Fruit fly (Drosophila melanogaster) whole organism, embryonic: ENCODE measurements around the gene CG4570.

Source experiments
- Antp ChIP-seq: fragments of 200-800 bp; sonication (Bioruptor generic); optimal IDR thresholded peaks from 3 replicates; lab custom pipeline; 2016; ENCODE audit warnings: missing biosample characterization, missing genetic modification characterization
- Asciz ChIP-seq: fragments of 200-800 bp; sonication (Bioruptor generic); optimal IDR thresholded peaks from 2 replicates; lab custom pipeline; 2017; ENCODE audit warnings: missing biosample characterization, mild to moderate bottlenecking, missing genetic modification characterization, missing genetic modification reagents
- Bgb ChIP-seq: fragments of 200-800 bp; sonication (Bioruptor generic); IDR thresholded peaks from 2 replicates; pipeline ENCODE4 v1.3.6; 2022; ENCODE audit warnings: missing biosample characterization, missing genetic modification characterization; ENCODE audit not compliant: partially characterized antibody
- CG10267 ChIP-seq: fragments of 200-800 bp; sonication (Bioruptor generic); optimal IDR thresholded peaks from 2 replicates; lab custom pipeline; 2018; ENCODE audit warnings: missing biosample characterization, mild to moderate bottlenecking, missing genetic modification characterization, moderate library complexity
- CG11093 ChIP-seq: fragments of 200-800 bp; sonication (Bioruptor generic); IDR thresholded peaks from 3 replicates; pipeline ENCODE4 v1.3.6; 2022; ENCODE audit warnings: missing biosample characterization, missing genetic modification characterization
- CG11695 ChIP-seq: fragments of 200-800 bp; sonication (Bioruptor generic); IDR thresholded peaks from 3 replicates; pipeline ENCODE4 v1.3.6; 2022; ENCODE audit warnings: missing biosample characterization, missing genetic modification characterization
- CG14441 ChIP-seq: fragments of 200-800 bp; sonication (Bioruptor generic); IDR thresholded peaks from 2 replicates; pipeline ENCODE4 v1.3.6; 2022; ENCODE audit warnings: missing biosample characterization, missing genetic modification characterization
- CG15479 ChIP-seq: fragments of 200-800 bp; sonication (Bioruptor generic); optimal IDR thresholded peaks from 3 replicates; lab custom pipeline; 2019; ENCODE audit warnings: missing biosample characterization, mild to moderate bottlenecking, missing genetic modification characterization, moderate library complexity
- CG15514 ChIP-seq: fragments of 200-800 bp; sonication (Bioruptor generic); optimal IDR thresholded peaks from 3 replicates; lab custom pipeline; 2017; ENCODE audit warnings: missing biosample characterization, missing genetic modification characterization, mild to moderate bottlenecking, moderate library complexity, missing genetic modification reagents
- CG1603 ChIP-seq: fragments of 200-800 bp; sonication (Bioruptor generic); optimal IDR thresholded peaks from 2 replicates; lab custom pipeline; 2019; ENCODE audit warnings: missing biosample characterization, mild to moderate bottlenecking, missing genetic modification characterization, moderate library complexity
- CG17912 ChIP-seq: fragments of 200-800 bp; sonication (Bioruptor generic); optimal IDR thresholded peaks from 2 replicates; lab custom pipeline; 2018; ENCODE audit warnings: missing biosample characterization, mild to moderate bottlenecking, missing genetic modification characterization
- CG18011 ChIP-seq: fragments of 200-800 bp; sonication (Bioruptor generic); optimal IDR thresholded peaks from 2 replicates; lab custom pipeline; 2017; ENCODE audit warnings: missing biosample characterization, missing genetic modification characterization, mild to moderate bottlenecking, moderate library complexity, missing genotype
- CG2202 ChIP-seq: fragments of 200-800 bp; sonication (Bioruptor generic); optimal IDR thresholded peaks from 2 replicates; lab custom pipeline; 2018; ENCODE audit warnings: missing biosample characterization, mild to moderate bottlenecking, missing genetic modification characterization
- CG2678 ChIP-seq: fragments of 200-800 bp; sonication (Bioruptor generic); optimal IDR thresholded peaks from 3 replicates; lab custom pipeline; 2019; ENCODE audit warnings: missing biosample characterization, mild to moderate bottlenecking, missing genetic modification characterization, moderate library complexity
- CG2889 ChIP-seq: fragments of 200-800 bp; sonication (Bioruptor generic); IDR thresholded peaks from 3 replicates; pipeline ENCODE4 v1.3.6; 2022; ENCODE audit warnings: missing biosample characterization, missing genetic modification characterization
- CG3726 ChIP-seq: fragments of 200-800 bp; sonication (Bioruptor generic); IDR thresholded peaks from 3 replicates; pipeline ENCODE4, ENCODE4 v1.3.6; 2022; ENCODE audit warnings: missing biosample characterization, missing genetic modification characterization
- CG4282 ChIP-seq: fragments of 200-800 bp; sonication (Bioruptor generic); optimal IDR thresholded peaks from 2 replicates; lab custom pipeline; 2016; ENCODE audit warnings: missing biosample characterization, missing genetic modification characterization
- CG5180 ChIP-seq: fragments of 200-800 bp; sonication (Bioruptor generic); optimal IDR thresholded peaks from 3 replicates; lab custom pipeline; 2017; ENCODE audit warnings: missing biosample characterization, missing genetic modification characterization, mild to moderate bottlenecking, moderate library complexity, missing genetic modification reagents
- CG6254 ChIP-seq: fragments of 200-800 bp; sonication (Bioruptor generic); optimal IDR thresholded peaks from 3 replicates; lab custom pipeline; 2017; ENCODE audit warnings: mild to moderate bottlenecking, missing biosample characterization, missing genetic modification reagents, missing genetic modification characterization
- CG6813 ChIP-seq: fragments of 200-800 bp; sonication (Bioruptor generic); optimal IDR thresholded peaks from 2 replicates; lab custom pipeline; 2017; ENCODE audit warnings: missing biosample characterization, missing genetic modification characterization, mild to moderate bottlenecking, moderate library complexity, missing genetic modification reagents
- CG6854 ChIP-seq: fragments of 200-800 bp; sonication (Bioruptor generic); optimal IDR thresholded peaks from 3 replicates; lab custom pipeline; 2017; ENCODE audit warnings: missing biosample characterization, mild to moderate bottlenecking, missing genetic modification characterization
- CG7271 ChIP-seq: fragments of 200-800 bp; sonication (Bioruptor generic); optimal IDR thresholded peaks from 2 replicates; lab custom pipeline; 2018; ENCODE audit warnings: missing biosample characterization, mild to moderate bottlenecking, missing genetic modification characterization, moderate library complexity
- CG7372 ChIP-seq: fragments of 200-800 bp; sonication (Bioruptor generic); IDR thresholded peaks from 2 replicates; pipeline ENCODE4 v1.3.6; 2022; ENCODE audit warnings: missing biosample characterization, missing genetic modification characterization
- CTCF ChIP-seq: fragments of 200-800 bp; sonication (Bioruptor generic); optimal IDR thresholded peaks from 2 replicates; lab custom pipeline; 2017; ENCODE audit warnings: missing biosample characterization, mild to moderate bottlenecking, missing genetic modification characterization, moderate library complexity
- CkIIα-i1 ChIP-seq: fragments of 200-800 bp; sonication (Bioruptor generic); IDR thresholded peaks from 2 replicates; pipeline ENCODE4 v1.3.6; 2022; ENCODE audit warnings: missing biosample characterization, missing genetic modification characterization
- Dad ChIP-seq: fragments of 200-800 bp; sonication (Bioruptor generic); optimal IDR thresholded peaks from 3 replicates; lab custom pipeline; 2016; ENCODE audit warnings: missing biosample characterization, missing genetic modification characterization
- Elba2 ChIP-seq: fragments of 200-800 bp; sonication (Bioruptor generic); optimal IDR thresholded peaks from 3 replicates; lab custom pipeline; 2016; ENCODE audit warnings: missing biosample characterization, missing genetic modification characterization
- Gug ChIP-seq: fragments of 200-800 bp; sonication (Bioruptor generic); IDR thresholded peaks from 4 replicates; pipeline ENCODE4 v1.3.6; 2022; ENCODE audit warnings: missing biosample characterization, missing genetic modification characterization
- Med ChIP-seq: fragments of 200-800 bp; sonication (Bioruptor generic); peaks from one replicate; lab custom pipeline; 2016; ENCODE audit warnings: missing biosample characterization, missing genetic modification characterization, mild to moderate bottlenecking, inconsistent platforms, moderate library complexity
- Meics ChIP-seq: fragments of 200-800 bp; sonication (Bioruptor generic); optimal IDR thresholded peaks from 2 replicates; lab custom pipeline; 2017; ENCODE audit warnings: missing biosample characterization, mild to moderate bottlenecking, missing genetic modification characterization
- Nf-YA ChIP-seq: fragments of 200-800 bp; sonication (Bioruptor generic); IDR thresholded peaks from 2 replicates; pipeline ENCODE4 v1.3.6; 2022; ENCODE audit warnings: missing biosample characterization, missing genetic modification characterization
- Oli ChIP-seq: fragments of 200-800 bp; sonication (Bioruptor generic); optimal IDR thresholded peaks from 2 replicates; lab custom pipeline; 2018; ENCODE audit warnings: missing biosample characterization, mild to moderate bottlenecking, missing genetic modification characterization, moderate library complexity
- Side ChIP-seq: fragments of 200-800 bp; sonication (Bioruptor generic); optimal IDR thresholded peaks from 2 replicates; lab custom pipeline; 2016; ENCODE audit warnings: missing biosample characterization, missing genetic modification characterization
- ac ChIP-seq: fragments of 200-800 bp; sonication (Bioruptor generic); optimal IDR thresholded peaks from 3 replicates; lab custom pipeline; 2017; ENCODE audit warnings: missing biosample characterization, mild to moderate bottlenecking, missing genetic modification characterization
- az2 ChIP-seq: fragments of 200-800 bp; sonication (Bioruptor generic); optimal IDR thresholded peaks from 3 replicates; lab custom pipeline; 2016; ENCODE audit warnings: missing biosample characterization, missing genetic modification characterization
- dm ChIP-seq: fragments of 200-800 bp; sonication (Bioruptor generic); optimal IDR thresholded peaks from 3 replicates; lab custom pipeline; 2016; ENCODE audit warnings: missing biosample characterization, missing genetic modification characterization
- dpn ChIP-seq, 2 experiments: fragments of 200-800 bp; sonication (Bioruptor generic); optimal IDR thresholded peaks; 3 replicates each; lab custom pipeline; 2016; ENCODE audit warnings: missing biosample characterization in 2 of 2, missing genetic modification characterization in 2 of 2
- eve ChIP-seq, 2 experiments: fragments of >200 bp; optimal IDR thresholded peaks; 2 replicates each; lab custom pipeline; 2017; ENCODE audit warnings: missing biosample characterization in 2 of 2, missing genetic modification characterization in 2 of 2
- ewg ChIP-seq: fragments of 200-800 bp; sonication (Bioruptor generic); optimal IDR thresholded peaks from 3 replicates; lab custom pipeline; 2017; ENCODE audit warnings: mild to moderate bottlenecking, missing biosample characterization, missing genetic modification reagents, missing genetic modification characterization
- ftz-f1 ChIP-seq: fragments of 200-800 bp; sonication (Bioruptor generic); optimal IDR thresholded peaks from 2 replicates; lab custom pipeline; 2016; ENCODE audit warnings: missing biosample characterization, missing genetic modification characterization
- gce ChIP-seq: fragments of 200-800 bp; sonication (Bioruptor generic); IDR thresholded peaks from 3 replicates; pipeline ENCODE4 v1.3.6; 2022; ENCODE audit warnings: missing biosample characterization, missing genetic modification characterization
- gem ChIP-seq: fragments of 200-800 bp; sonication (Bioruptor generic); optimal IDR thresholded peaks from 2 replicates; lab custom pipeline; 2019; ENCODE audit warnings: missing biosample characterization, mild to moderate bottlenecking, missing genetic modification characterization, moderate library complexity
- her ChIP-seq: fragments of 200-800 bp; sonication (Bioruptor generic); optimal IDR thresholded peaks from 2 replicates; lab custom pipeline; 2016; ENCODE audit warnings: missing biosample characterization, missing genetic modification characterization
- prd ChIP-seq, 3 experiments: fragments of >200 bp in 2 of 3; fragments of 200-800 bp in 1 of 3; sonication (Bioruptor generic) in 1 of 3; optimal IDR thresholded peaks in 2 of 3; IDR thresholded peaks in 1 of 3; 2 replicates in 2 of 3; 3 replicates in 1 of 3; pipeline versions ENCODE4 v1.3.6 to Lab custom; 2017 to 2022; ENCODE audit warnings: missing biosample characterization in 1 of 3, missing genetic modification characterization in 1 of 3
- psq ChIP-seq: fragments of 200-800 bp; sonication (Bioruptor generic); optimal IDR thresholded peaks from 2 replicates; lab custom pipeline; 2017; ENCODE audit warnings: missing biosample characterization, missing genetic modification characterization
- so ChIP-seq: fragments of 200-800 bp; sonication (Bioruptor generic); IDR thresholded peaks from 3 replicates; pipeline ENCODE4 v1.3.6; 2022; ENCODE audit warnings: missing biosample characterization, missing genetic modification characterization
- ssp ChIP-seq: fragments of 200-800 bp; sonication (Bioruptor generic); IDR thresholded peaks from 2 replicates; pipeline ENCODE4 v1.3.6; 2022; ENCODE audit warnings: missing biosample characterization, missing genetic modification characterization
- tll ChIP-seq, 2 experiments: fragments of 200-800 bp in 1 of 2; fragments of >200 bp in 1 of 2; sonication (Bioruptor generic) in 1 of 2; optimal IDR thresholded peaks; 2 replicates each; lab custom pipeline; 2017 to 2019; ENCODE audit warnings: missing biosample characterization in 2 of 2, missing genetic modification characterization in 2 of 2, mild to moderate bottlenecking in 1 of 2, moderate library complexity in 1 of 2
- ttk ChIP-seq: fragments of 200-800 bp; sonication (Bioruptor generic); IDR thresholded peaks from 2 replicates; pipeline ENCODE4 v2.1.2; 2022; ENCODE audit warnings: missing biosample characterization, missing genetic modification characterization
- vvl ChIP-seq: fragments of 200-800 bp; sonication (Bioruptor generic); IDR thresholded peaks from 2 replicates; pipeline ENCODE4 v1.3.6; 2022; ENCODE audit warnings: missing biosample characterization, missing genetic modification characterization

The CG4570 gene

DNA sequence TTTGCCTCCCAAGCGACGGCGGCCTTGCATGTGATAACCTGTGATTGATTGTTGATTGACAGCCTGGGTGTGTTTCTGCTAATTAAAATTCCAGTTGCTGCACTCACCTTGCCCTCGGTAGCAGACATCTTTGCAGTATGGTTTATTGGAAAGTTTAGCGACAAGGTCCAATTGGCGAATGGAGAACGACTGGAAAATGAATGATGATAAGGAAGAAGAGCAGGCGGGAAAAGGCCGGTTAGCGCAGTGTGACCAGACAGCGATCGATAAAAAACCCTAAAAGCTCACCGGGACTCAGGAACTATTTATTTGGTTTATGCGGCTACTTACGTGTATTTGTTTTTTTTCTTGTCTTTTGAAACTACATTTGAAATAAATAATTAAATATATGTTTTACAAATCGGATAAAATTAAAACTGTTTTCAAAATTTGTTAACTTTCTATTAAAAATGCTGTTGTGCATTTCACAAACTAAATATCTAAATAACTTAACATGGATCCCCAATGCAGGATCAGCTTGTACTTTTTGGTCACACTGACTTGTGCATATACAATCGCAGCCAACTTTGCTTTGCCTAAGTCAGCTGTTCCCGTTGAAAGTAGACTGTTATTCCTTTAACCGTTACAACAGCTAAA lies 15.7 kb downstream of the CG4570 start, which contains the start of gene Fdh (continued):
- TF ChIP-seq CG11093 (GFP tag; lab: Robert Waterston, UW) (no peak), ttk (GFP tag; lab: Robert Waterston, UW) (no peak), ewg (GFP tag; lab: Kevin White, UChicago) (peak; percentile 96), CG6254 (peak; percentile 32), CG18011 (GFP tag; lab: Kevin White, UChicago) (peak; percentile 8), Nf-YA (GFP tag; lab: Robert Waterston, UW) (no peak), CG14441 (GFP tag; lab: Robert Waterston, UW) (no peak), ftz-f1 (peak; percentile 55), Bgb (GFP tag; lab: Robert Waterston, UW) (no peak), CG6854 (GFP tag; lab: Kevin White, UChicago) (no peak), Meics (GFP tag; lab: Kevin White, UChicago) (peak; percentile 62), Side (GFP tag; lab: Kevin White, UChicago) (no peak), az2 (GFP tag; lab: Kevin White, UChicago) (peak; percentile 22), gem (tag; lab: Kevin White, UChicago) (peak; percentile 78), ssp (GFP tag; lab: Robert Waterston, UW) (no peak), CG2678 (tag; lab: Kevin White, UChicago) (peak; percentile 67), Med (GFP tag; lab: Kevin White, UChicago) (peak; percentile 91), CG6813 (GFP tag; lab: Kevin White, UChicago) (no peak), her (no peak), CG17912 (GFP tag; lab: Kevin White, UChicago) (no peak), Elba2 (GFP tag; lab: Kevin White, UChicago) (peak; percentile 80), prd (optimal IDR thresholded peaks at IDR 0.05; lab: Kevin White, UChicago) (no peak), prd (GFP tag; IDR thresholded peaks at IDR 0.05; lab: Robert Waterston, UW) (0 out of 3 replicates have a peak, but pooled peaks have one; percentile 16), Antp (GFP tag; lab: Kevin White, UChicago) (no peak), vvl (peak; percentile 43), Oli (peak; percentile 24), psq (GFP tag; lab: Kevin White, UChicago) (no peak), CG7372 (GFP tag; lab: Robert Waterston, UW) (no peak), dpn (GFP tag; optimal IDR thresholded peaks at IDR 0.05; lab: Kevin White, UChicago) (peak in 1 of 2 experiments; percentile 53), CG15514 (GFP tag; lab: Kevin White, UChicago) (peak; percentile 49), Dad (no peak), Asciz (peak; percentile 64), gce (GFP tag; lab: Robert Waterston, UW) (0 out of 3 replicates have a peak, but pooled peaks have one; percentile 28), CG10267 (peak; percentile 82), CTCF (GFP tag; lab: Kevin White, UChicago) (no peak), CG2889 (GFP tag; lab: Robert Waterston, UW) (no peak), ac (GFP tag; lab: Kevin White, UChicago) (no peak), CG4282 (GFP tag; lab: Kevin White, UChicago) (no peak), CG7271 (tag; lab: Kevin White, UChicago) (peak; percentile 66), tll (GFP tag; optimal IDR thresholded peaks at IDR 0.05; lab: Kevin White, UChicago) (peak in 1 of 2 experiments; percentile 14), CG3726 (GFP tag; lab: Robert Waterston, UW) (no peak), CkIIα-i1 (GFP tag; lab: Robert Waterston, UW) (no peak), so (no peak), eve (GFP tag; optimal IDR thresholded peaks at IDR 0.05; lab: Kevin White, UChicago) (no peak), CG1603 (tag; lab: Kevin White, UChicago) (peak; percentile 42), dm (GFP tag; lab: Kevin White, UChicago) (no peak), CG15479 (GFP tag; lab: Kevin White, UChicago) (no peak), Gug (GFP tag; lab: Robert Waterston, UW) (no peak), CG2202 (no peak), CG5180 (peak; percentile 4), CG11695 (GFP tag; lab: Robert Waterston, UW) (peak; percentile 19; the same call in 1 of the 3 replicates)
